Fruit fly (Drosophila melanogaster): ENCODE data around the gene Vps13B.

Vps13B gene

dm6 chr3R:29983073-29983544 lies 47.3 kb downstream of the Vps13B start, which contains the start of gene CG7896 (continued):
- TF ChIP-seq usp (GFP tag; optimal IDR thresholded peaks at IDR 0.05) (no peak), CG14014 (GFP tag; IDR thresholded peaks at IDR 0.05) (peak; percentile 69), Mrtf (GFP tag; IDR thresholded peaks at IDR 0.05) (peak; percentile 71; the same call in 1 of the 3 replicates), CoRest (tag; optimal IDR thresholded peaks at IDR 0.05) (peak; percentile 75), Hmx (GFP tag; optimal IDR thresholded peaks at IDR 0.05) (no peak), Poxn (GFP tag; IDR thresholded peaks at IDR 0.05) (no peak), ranshi (GFP tag; IDR thresholded peaks at IDR 0.05) (peak; percentile 67; the same call in 1 of the 2 replicates), yki (optimal IDR thresholded peaks at IDR 0.05) (no peak), Hr3 (GFP tag; optimal IDR thresholded peaks at IDR 0.05) (peak; percentile 65), bsh (GFP tag; optimal IDR thresholded peaks at IDR 0.05) (peak; percentile 5 to 64), HLHmδ (GFP tag; optimal IDR thresholded peaks at IDR 0.05) (no peak), p53 (GFP tag; optimal IDR thresholded peaks at IDR 0.05) (no peak), zfh1 (GFP tag; IDR thresholded peaks at IDR 0.05) (peak; percentile 81), her (GFP tag; optimal IDR thresholded peaks at IDR 0.05) (no peak), prd (optimal IDR thresholded peaks at IDR 0.05) (no peak), prd (GFP tag; IDR thresholded peaks at IDR 0.05) (peak; percentile 85), eve (GFP tag; optimal IDR thresholded peaks at IDR 0.05) (no peak), dimm (GFP tag; IDR thresholded peaks at IDR 0.05) (0 out of 2 replicates have a peak, but pooled peaks have one; percentile 25), dpn (GFP tag; optimal IDR thresholded peaks at IDR 0.05) (peak; percentile 14 to 71), CG13287 (GFP tag; IDR thresholded peaks at IDR 0.05; ENCODE audit: partially characterized antibody) (peak; percentile 10; the same call in 1 of the 2 replicates), CG2199 (GFP tag; IDR thresholded peaks at IDR 0.05) (no peak), TFAM (GFP tag; optimal IDR thresholded peaks at IDR 0.05) (no peak), Lpt (GFP tag; optimal IDR thresholded peaks at IDR 0.05) (no peak), disco-r (GFP tag; optimal IDR thresholded peaks at IDR 0.05) (no peak), CG34376 (GFP tag; optimal IDR thresholded peaks at IDR 0.05) (peak; percentile 21), kni (GFP tag; optimal IDR thresholded peaks at IDR 0.05) (peak; percentile 58), CG15601 (tag; optimal IDR thresholded peaks at IDR 0.05) (peak; percentile 62), CG7372 (GFP tag; IDR thresholded peaks at IDR 0.05) (peak; percentile 75), CG4424 (GFP tag; optimal IDR thresholded peaks at IDR 0.05) (peak; percentile 69), tio (GFP tag; optimal IDR thresholded peaks at IDR 0.05) (peak; percentile 57), mam (GFP tag; optimal IDR thresholded peaks at IDR 0.05) (no peak), cad (GFP tag; optimal IDR thresholded peaks at IDR 0.05) (no peak), Mes4 (GFP tag; optimal IDR thresholded peaks at IDR 0.05) (no peak), cwo (GFP tag; optimal IDR thresholded peaks at IDR 0.05) (peak; percentile 60), CG17612 (GFP tag; IDR thresholded peaks at IDR 0.05) (peak; percentile 67), Usf (GFP tag; optimal IDR thresholded peaks at IDR 0.05) (peak; percentile 41), jumu (GFP tag; optimal IDR thresholded peaks at IDR 0.05) (no peak), al (GFP tag; IDR thresholded peaks at IDR 0.05) (peak; percentile 81), fu2 (GFP tag; optimal IDR thresholded peaks at IDR 0.05) (no peak), unc-4 (GFP tag; IDR thresholded peaks at IDR 0.05; ENCODE audit: partially characterized antibody) (no peak), chinmo (GFP tag; IDR thresholded peaks at IDR 0.05; ENCODE audit: partially characterized antibody) (peak; percentile 86; the same call in 3 of the 4 replicates), ATbp (GFP tag; optimal IDR thresholded peaks at IDR 0.05) (peak; percentile 47), CG5180 (GFP tag; optimal IDR thresholded peaks at IDR 0.05) (peak; percentile 40), CG6175 (GFP tag; IDR thresholded peaks at IDR 0.05) (peak; percentile 69; the same call in 1 of the 3 replicates), CG1603 (tag; optimal IDR thresholded peaks at IDR 0.05) (peak; percentile 31), vfl (GFP tag; optimal IDR thresholded peaks at IDR 0.05) (no peak), ash1 (GFP tag; optimal IDR thresholded peaks at IDR 0.05) (no peak), CG3847 (GFP tag; IDR thresholded peaks at IDR 0.05) (peak; percentile 75), CG12236 (GFP tag; optimal IDR thresholded peaks at IDR 0.05) (no peak), schlank (tag; optimal IDR thresholded peaks at IDR 0.05) (no peak), Drgx (GFP tag; IDR thresholded peaks at IDR 0.05) (peak; percentile 90), CG17359 (tag; optimal IDR thresholded peaks at IDR 0.05) (peak; percentile 48)

All from whole organism, embryonic.